Fruit fly (Drosophila melanogaster) whole organism, embryonic: Measurements from ENCODE around the gene Osi9.

Source experiments
- Adf1 ChIP-seq: fragments of 200-800 bp; sonication (Bioruptor generic); IDR thresholded peaks from 2 replicates; pipeline ENCODE4 v1.3.6; 2022; ENCODE audit warnings: missing biosample characterization, missing genetic modification characterization
- CG11093 ChIP-seq: fragments of 200-800 bp; sonication (Bioruptor generic); IDR thresholded peaks from 3 replicates; pipeline ENCODE4 v1.3.6; 2022; ENCODE audit warnings: missing biosample characterization, missing genetic modification characterization
- CG17568 ChIP-seq: fragments of 200-800 bp; sonication (Bioruptor generic); optimal IDR thresholded peaks from 2 replicates; lab custom pipeline; 2018; ENCODE audit warnings: missing biosample characterization, mild to moderate bottlenecking, missing genetic modification characterization, moderate library complexity
- CG3163 ChIP-seq: fragments of 200-800 bp; sonication (Bioruptor generic); optimal IDR thresholded peaks from 3 replicates; lab custom pipeline; 2016; ENCODE audit warnings: missing biosample characterization, missing genetic modification characterization
- CG3281 ChIP-seq: fragments of 200-800 bp; sonication (Bioruptor generic); optimal IDR thresholded peaks from 3 replicates; lab custom pipeline; 2017; ENCODE audit warnings: missing biosample characterization, mild to moderate bottlenecking, missing genetic modification characterization
- CG3407 ChIP-seq: fragments of 200-800 bp; sonication (Bioruptor generic); optimal IDR thresholded peaks from 2 replicates; lab custom pipeline; 2018; ENCODE audit warnings: missing biosample characterization, mild to moderate bottlenecking, missing genetic modification characterization
- CG3847 ChIP-seq: fragments of 200-800 bp; sonication (Bioruptor generic); IDR thresholded peaks from 2 replicates; pipeline ENCODE4 v1.3.6; 2022; ENCODE audit warnings: missing biosample characterization, missing genetic modification characterization
- CG3995 ChIP-seq: fragments of 200-800 bp; sonication (Bioruptor generic); optimal IDR thresholded peaks from 3 replicates; lab custom pipeline; 2016; ENCODE audit warnings: missing biosample characterization, missing genetic modification characterization
- CG6689 ChIP-seq: fragments of 200-800 bp; sonication (Bioruptor generic); IDR thresholded peaks from 2 replicates; pipeline ENCODE4 v1.3.6; 2022; ENCODE audit warnings: missing biosample characterization, missing genetic modification characterization
- CG6765 ChIP-seq: fragments of 200-800 bp; sonication (Bioruptor generic); optimal IDR thresholded peaks from 3 replicates; lab custom pipeline; 2017; ENCODE audit warnings: missing biosample characterization, mild to moderate bottlenecking, missing genetic modification characterization
- CG7928 ChIP-seq: fragments of 200-800 bp; sonication (Bioruptor generic); optimal IDR thresholded peaks from 2 replicates; lab custom pipeline; 2017; ENCODE audit warnings: missing biosample characterization, mild to moderate bottlenecking, missing genetic modification characterization
- CG8765 ChIP-seq: fragments of 200-800 bp; sonication (Bioruptor generic); IDR thresholded peaks from 2 replicates; pipeline ENCODE4 v1.3.6; 2022; ENCODE audit warnings: missing biosample characterization, missing genetic modification characterization
- CHES-1-like ChIP-seq: fragments of 200-800 bp; sonication (Bioruptor generic); optimal IDR thresholded peaks from 2 replicates; lab custom pipeline; 2016; ENCODE audit warnings: missing biosample characterization, missing genetic modification characterization
- CTCF ChIP-seq: fragments of 200-800 bp; sonication (Bioruptor generic); optimal IDR thresholded peaks from 2 replicates; lab custom pipeline; 2017; ENCODE audit warnings: missing biosample characterization, mild to moderate bottlenecking, missing genetic modification characterization, moderate library complexity
- Doc3 ChIP-seq: fragments of 200-800 bp; sonication (Bioruptor generic); IDR thresholded peaks from 3 replicates; pipeline ENCODE4 v1.3.6; 2022; ENCODE audit warnings: missing biosample characterization, missing genetic modification characterization; ENCODE audit not compliant: partially characterized antibody
- E2f2 ChIP-seq: fragments of 200-800 bp; sonication (Bioruptor generic); IDR thresholded peaks from 2 replicates; pipeline ENCODE4 v1.3.6; 2022; ENCODE audit warnings: missing biosample characterization, missing genetic modification characterization
- Eip74EF ChIP-seq, 2 experiments: fragments of 200-800 bp in 1 of 2; fragments of >200 bp in 1 of 2; sonication (Bioruptor generic) in 1 of 2; optimal IDR thresholded peaks; 2 replicates each; lab custom pipeline; 2017 to 2019; ENCODE audit warnings: missing biosample characterization in 2 of 2, missing genetic modification characterization in 2 of 2, mild to moderate bottlenecking in 1 of 2, moderate library complexity in 1 of 2
- Hsf ChIP-seq: fragments of 200-800 bp; sonication (Bioruptor generic); optimal IDR thresholded peaks from 3 replicates; lab custom pipeline; 2016; ENCODE audit warnings: missing biosample characterization, missing genetic modification characterization
- Kr ChIP-seq: fragments of 200-800 bp; sonication (Bioruptor generic); optimal IDR thresholded peaks from 2 replicates; lab custom pipeline; 2017; ENCODE audit warnings: missing biosample characterization, mild to moderate bottlenecking, missing genetic modification characterization
- Neu2 ChIP-seq: fragments of 200-800 bp; sonication (Bioruptor generic); optimal IDR thresholded peaks from 3 replicates; lab custom pipeline; 2016; ENCODE audit warnings: missing biosample characterization, missing genetic modification characterization, borderline replicate concordance
- Pdp1 ChIP-seq, 2 experiments: fragments of 200-800 bp; sonication (Bioruptor generic); optimal IDR thresholded peaks; 3 replicates each; lab custom pipeline; 2016; ENCODE audit warnings: missing biosample characterization in 2 of 2, missing genetic modification characterization in 2 of 2, mild to moderate bottlenecking in 1 of 2, moderate library complexity in 1 of 2
- Poxn ChIP-seq: fragments of 200-800 bp; sonication (Bioruptor generic); IDR thresholded peaks from 2 replicates; pipeline ENCODE4 v1.3.6; 2022; ENCODE audit warnings: missing biosample characterization, missing genetic modification characterization
- Sry-β ChIP-seq: fragments of 200-800 bp; sonication (Bioruptor generic); optimal IDR thresholded peaks from 2 replicates; lab custom pipeline; 2018; ENCODE audit warnings: missing biosample characterization, mild to moderate bottlenecking, missing genetic modification characterization, moderate library complexity
- caup ChIP-seq: fragments of 200-800 bp; sonication (Bioruptor generic); optimal IDR thresholded peaks from 3 replicates; lab custom pipeline; 2017; ENCODE audit warnings: missing biosample characterization, mild to moderate bottlenecking, missing genetic modification characterization, moderate library complexity; ENCODE audit not compliant: severe bottlenecking
- cg ChIP-seq: fragments of 200-800 bp; sonication (Bioruptor generic); optimal IDR thresholded peaks from 3 replicates; lab custom pipeline; 2019; ENCODE audit warnings: missing biosample characterization, mild to moderate bottlenecking, missing genetic modification characterization, moderate library complexity
- ci ChIP-seq: fragments of 200-800 bp; sonication (Bioruptor generic); IDR thresholded peaks from 3 replicates; pipeline ENCODE4 v1.3.6; 2022; ENCODE audit warnings: missing biosample characterization, missing genetic modification characterization
- croc ChIP-seq: fragments of 200-800 bp; sonication (Bioruptor generic); conservative IDR thresholded peaks from 3 replicates; pipeline ENCODE4 v1.3.6; 2022; ENCODE audit warnings: missing biosample characterization, missing genetic modification characterization
- crol ChIP-seq: fragments of 200-800 bp; sonication (Bioruptor generic); IDR thresholded peaks from 2 replicates; pipeline ENCODE4 v1.3.6; 2022; ENCODE audit warnings: missing biosample characterization, missing genetic modification characterization
- dm ChIP-seq: fragments of 200-800 bp; sonication (Bioruptor generic); optimal IDR thresholded peaks from 3 replicates; lab custom pipeline; 2016; ENCODE audit warnings: missing biosample characterization, missing genetic modification characterization
- hkb ChIP-seq, 2 experiments: fragments of 200-800 bp in 1 of 2; fragments of >200 bp in 1 of 2; sonication (Bioruptor generic) in 1 of 2; IDR thresholded peaks in 1 of 2; optimal IDR thresholded peaks in 1 of 2; 2 replicates each; pipeline versions ENCODE4 v1.3.6 to Lab custom; 2017 to 2022; ENCODE audit warnings: missing biosample characterization in 1 of 2, missing genetic modification characterization in 1 of 2
- jing ChIP-seq: fragments of 200-800 bp; sonication (Bioruptor generic); optimal IDR thresholded peaks from 2 replicates; lab custom pipeline; 2018; ENCODE audit warnings: missing biosample characterization, mild to moderate bottlenecking, missing genetic modification characterization
- knrl ChIP-seq: fragments of 200-800 bp; sonication (Bioruptor generic); IDR thresholded peaks from 3 replicates; pipeline ENCODE4 v1.3.6; 2022; ENCODE audit warnings: missing biosample characterization, missing genetic modification characterization; ENCODE audit not compliant: partially characterized antibody
- lab ChIP-seq: fragments of 200-800 bp; sonication (Bioruptor generic); optimal IDR thresholded peaks from 3 replicates; lab custom pipeline; 2017; ENCODE audit warnings: missing biosample characterization, missing genetic modification characterization, mild to moderate bottlenecking, moderate library complexity, missing genetic modification reagents
- mirr ChIP-seq: fragments of 200-800 bp; sonication (Bioruptor generic); optimal IDR thresholded peaks from 3 replicates; lab custom pipeline; 2018; ENCODE audit warnings: missing biosample characterization, mild to moderate bottlenecking, missing genetic modification characterization
- pros ChIP-seq: fragments of 200-800 bp; sonication (Bioruptor generic); optimal IDR thresholded peaks from 3 replicates; lab custom pipeline; 2019; ENCODE audit warnings: missing biosample characterization, mild to moderate bottlenecking, missing genetic modification characterization, moderate library complexity
- scrt ChIP-seq: fragments of 200-800 bp; sonication (Bioruptor generic); optimal IDR thresholded peaks from 2 replicates; lab custom pipeline; 2018; ENCODE audit warnings: missing biosample characterization, mild to moderate bottlenecking, missing genetic modification characterization, moderate library complexity
- sr ChIP-seq: fragments of 200-800 bp; sonication (Bioruptor generic); IDR thresholded peaks from 3 replicates; pipeline ENCODE4 v1.3.6; 2022; ENCODE audit warnings: missing biosample characterization, missing genetic modification characterization
- tap ChIP-seq: fragments of 200-800 bp; optimal IDR thresholded peaks from 3 replicates; lab custom pipeline; 2019; ENCODE audit warnings: missing biosample characterization, mild to moderate bottlenecking, missing genetic modification characterization, moderate library complexity
- tna ChIP-seq: fragments of 200-800 bp; sonication (Bioruptor generic); IDR thresholded peaks from 2 replicates; pipeline ENCODE4 v1.3.6; 2022; ENCODE audit warnings: missing biosample characterization, missing genetic modification characterization; ENCODE audit not compliant: partially characterized antibody
- vnd ChIP-seq: fragments of 200-800 bp; sonication (Bioruptor generic); IDR thresholded peaks from 3 replicates; pipeline ENCODE4 v1.3.6; 2022; ENCODE audit warnings: missing biosample characterization, missing genetic modification characterization; ENCODE audit not compliant: partially characterized antibody
- wek ChIP-seq: fragments of 200-800 bp; sonication (Bioruptor generic); optimal IDR thresholded peaks from 3 replicates; lab custom pipeline; 2018; ENCODE audit warnings: missing biosample characterization, mild to moderate bottlenecking, missing genetic modification characterization, moderate library complexity
- zen2 ChIP-seq: fragments of 200-800 bp; sonication (Bioruptor generic); IDR thresholded peaks from 3 replicates; pipeline ENCODE4 v1.3.6; 2022; ENCODE audit warnings: missing biosample characterization, missing genetic modification characterization; ENCODE audit not compliant: partially characterized antibody
- zfh1 ChIP-seq: fragments of 200-800 bp; sonication (Bioruptor generic); IDR thresholded peaks from 3 replicates; pipeline ENCODE4 v1.3.6; 2022; ENCODE audit warnings: missing biosample characterization, missing genetic modification characterization

The Osi9 gene

dm6 chr3R:6234189-6234758 lies 25.7 kb upstream of the Osi9 start, which contains the start of gene Osi6 (continued):
- peak; percentile 90 for TF ChIP-seq pros (GFP tag; lab: Kevin White, UChicago)
- TF ChIP-seq E2f2: no peak
- no peak for TF ChIP-seq CG3407 (GFP tag; lab: Kevin White, UChicago)
- TF ChIP-seq CG3163: peak; percentile 33
- TF ChIP-seq cg (GFP tag; lab: Kevin White, UChicago): peak; percentile 46
- TF ChIP-seq Eip74EF (GFP tag; optimal IDR thresholded peaks at IDR 0.05; lab: Kevin White, UChicago): peak in 1 of 2 experiments; percentile 85
- TF ChIP-seq CHES-1-like (GFP tag; lab: Kevin White, UChicago): no peak
- TF ChIP-seq CG7928 (GFP tag; lab: Kevin White, UChicago): no peak
- TF ChIP-seq hkb (optimal IDR thresholded peaks at IDR 0.05; lab: Kevin White, UChicago): no peak
- TF ChIP-seq hkb (GFP tag; IDR thresholded peaks at IDR 0.05; lab: Robert Waterston, UW): no peak
- no peak for TF ChIP-seq CG6765 (GFP tag; lab: Kevin White, UChicago)
- TF ChIP-seq jing (GFP tag; lab: Kevin White, UChicago): no peak
- no peak for TF ChIP-seq Doc3 (GFP tag; lab: Robert Waterston, UW)
- no peak for TF ChIP-seq crol
- no peak for TF ChIP-seq wek
- no peak for TF ChIP-seq CG3847 (GFP tag; lab: Robert Waterston, UW)
- 0 out of 3 replicates have a peak, but pooled peaks have one; percentile 20 for TF ChIP-seq sr (GFP tag; lab: Robert Waterston, UW)
- TF ChIP-seq CG11093 (GFP tag; lab: Robert Waterston, UW): no peak
- no peak for TF ChIP-seq Hsf (GFP tag; lab: Kevin White, UChicago)

- TF ChIP-seq CG3281 (no peak), Pdp1 (GFP tag; optimal IDR thresholded peaks at IDR 0.05; lab: Kevin White, UChicago) (peak in 1 of 2 experiments; percentile 58), Poxn (GFP tag; lab: Robert Waterston, UW) (no peak), Adf1 (GFP tag; lab: Robert Waterston, UW) (no peak), Neu2 (no peak), CTCF (peak; percentile 46), zen2 (GFP tag; lab: Robert Waterston, UW) (no peak), Kr (no peak), knrl (GFP tag; lab: Robert Waterston, UW) (no peak), dm (GFP tag; lab: Kevin White, UChicago) (no peak), ci (GFP tag; lab: Robert Waterston, UW) (no peak), scrt (GFP tag; lab: Kevin White, UChicago) (no peak), lab (no peak), CG8765 (GFP tag; lab: Robert Waterston, UW) (no peak), CG6689 (GFP tag; lab: Robert Waterston, UW) (no peak), zfh1 (no peak), tna (GFP tag; lab: Robert Waterston, UW) (no peak), vnd (GFP tag; lab: Robert Waterston, UW) (no peak), mirr (GFP tag; lab: Kevin White, UChicago) (no peak), CG3995 (GFP tag; lab: Kevin White, UChicago) (peak; percentile 82), croc (no peak), CG17568 (GFP tag; lab: Kevin White, UChicago) (no peak), caup (no peak), Sry-β (GFP tag; lab: Kevin White, UChicago) (no peak), tap (no peak)
Measured at dm6 chr3R:6238977-6239376, 21.0 kb upstream of the Osi9 start.
